Fruit fly (Drosophila melanogaster): Measurements from ENCODE around the gene CG5172.

- TF ChIP-seq CG8478 (optimal IDR thresholded peaks at IDR 0.05) (no peak), CTCF (optimal IDR thresholded peaks at IDR 0.05) (no peak)
Measured at dm6 chrX:17176542-17176941, 44.7 kb upstream of the CG5172 start.

Measured in S2 (cell line).